Fruit fly (Drosophila melanogaster) whole organism, embryonic: Measurements from ENCODE around the gene piwi.
A peak's percentile ranks its signal among the peaks of the same experiment; 100 is the strongest.

Experiments
- Bteb2 ChIP-seq: fragments of 200-800 bp; sonication (Bioruptor generic); optimal IDR thresholded peaks from 2 replicates; lab custom pipeline; 2016; ENCODE audit warnings: missing biosample characterization, missing genetic modification characterization
- CG10267 ChIP-seq: fragments of 200-800 bp; sonication (Bioruptor generic); optimal IDR thresholded peaks from 2 replicates; lab custom pipeline; 2018; ENCODE audit warnings: missing biosample characterization, mild to moderate bottlenecking, missing genetic modification characterization, moderate library complexity
- CG10431 ChIP-seq: fragments of 200-800 bp; sonication (Bioruptor generic); optimal IDR thresholded peaks from 3 replicates; lab custom pipeline; 2018; ENCODE audit warnings: missing biosample characterization, mild to moderate bottlenecking, missing genetic modification characterization
- CG10654 ChIP-seq: fragments of 200-800 bp; sonication (Bioruptor generic); optimal IDR thresholded peaks from 2 replicates; lab custom pipeline; 2016; ENCODE audit warnings: missing biosample characterization, missing genetic modification characterization
- CG11456 ChIP-seq: fragments of 200-800 bp; sonication (Bioruptor generic); IDR thresholded peaks from 3 replicates; pipeline ENCODE4 v1.3.6; 2022; ENCODE audit warnings: missing biosample characterization, missing genetic modification characterization
- CG11695 ChIP-seq: fragments of 200-800 bp; sonication (Bioruptor generic); IDR thresholded peaks from 3 replicates; pipeline ENCODE4 v1.3.6; 2022; ENCODE audit warnings: missing biosample characterization, missing genetic modification characterization
- CG12071 ChIP-seq: fragments of 200-800 bp; sonication (Bioruptor generic); optimal IDR thresholded peaks from 3 replicates; lab custom pipeline; 2018; ENCODE audit warnings: missing biosample characterization, mild to moderate bottlenecking, missing genetic modification characterization
- CG12104 ChIP-seq: fragments of 200-800 bp; sonication (Bioruptor generic); optimal IDR thresholded peaks from 3 replicates; lab custom pipeline; 2016; ENCODE audit warnings: missing biosample characterization, missing genetic modification characterization
- CG12391 ChIP-seq: fragments of 200-800 bp; sonication (Bioruptor generic); optimal IDR thresholded peaks from 3 replicates; lab custom pipeline; 2018; ENCODE audit warnings: missing biosample characterization, mild to moderate bottlenecking, missing genetic modification characterization, moderate library complexity
- CG13123 ChIP-seq: fragments of 200-800 bp; sonication (Bioruptor generic); optimal IDR thresholded peaks from 2 replicates; lab custom pipeline; 2016; ENCODE audit warnings: missing biosample characterization, missing genetic modification characterization
- CG1647 ChIP-seq: fragments of 200-800 bp; sonication (Bioruptor generic); optimal IDR thresholded peaks from 3 replicates; lab custom pipeline; 2016; ENCODE audit warnings: missing biosample characterization, missing genetic modification characterization
- CG18619 ChIP-seq: fragments of 200-800 bp; sonication (Bioruptor generic); optimal IDR thresholded peaks from 3 replicates; lab custom pipeline; 2017; ENCODE audit warnings: missing biosample characterization, mild to moderate bottlenecking, missing genetic modification characterization
- CG3281 ChIP-seq: fragments of 200-800 bp; sonication (Bioruptor generic); optimal IDR thresholded peaks from 3 replicates; lab custom pipeline; 2017; ENCODE audit warnings: missing biosample characterization, mild to moderate bottlenecking, missing genetic modification characterization
- CG4617 ChIP-seq: fragments of 200-800 bp; sonication (Bioruptor generic); optimal IDR thresholded peaks from 3 replicates; lab custom pipeline; 2016; ENCODE audit warnings: missing biosample characterization, missing genetic modification characterization, borderline replicate concordance
- CG4707 ChIP-seq: fragments of 200-800 bp; sonication (Bioruptor generic); optimal IDR thresholded peaks from 2 replicates; lab custom pipeline; 2018; ENCODE audit warnings: missing biosample characterization, mild to moderate bottlenecking, missing genetic modification characterization, moderate library complexity
- CG6272 ChIP-seq: fragments of 200-800 bp; sonication (Bioruptor generic); IDR thresholded peaks from 2 replicates; pipeline ENCODE4 v1.3.6; 2022; ENCODE audit warnings: missing biosample characterization, missing genetic modification characterization
- CG6813 ChIP-seq: fragments of 200-800 bp; sonication (Bioruptor generic); optimal IDR thresholded peaks from 2 replicates; lab custom pipeline; 2017; ENCODE audit warnings: missing biosample characterization, missing genetic modification characterization, mild to moderate bottlenecking, moderate library complexity, missing genetic modification reagents
- CG7556 ChIP-seq: fragments of 200-800 bp; sonication (Bioruptor generic); optimal IDR thresholded peaks from 2 replicates; lab custom pipeline; 2017; ENCODE audit warnings: missing biosample characterization, mild to moderate bottlenecking, missing genetic modification characterization
- CG7928 ChIP-seq: fragments of 200-800 bp; sonication (Bioruptor generic); optimal IDR thresholded peaks from 2 replicates; lab custom pipeline; 2017; ENCODE audit warnings: missing biosample characterization, mild to moderate bottlenecking, missing genetic modification characterization
- CG7987 ChIP-seq: fragments of 200-800 bp; sonication (Bioruptor generic); optimal IDR thresholded peaks from 2 replicates; lab custom pipeline; 2018; ENCODE audit warnings: missing biosample characterization, mild to moderate bottlenecking, missing genetic modification characterization, moderate library complexity
- CG8281 ChIP-seq: fragments of 200-800 bp; sonication (Bioruptor generic); optimal IDR thresholded peaks from 2 replicates; lab custom pipeline; 2018; ENCODE audit warnings: missing biosample characterization, mild to moderate bottlenecking, missing genetic modification characterization, moderate library complexity
- CTCF ChIP-seq: fragments of 200-800 bp; sonication (Bioruptor generic); optimal IDR thresholded peaks from 2 replicates; lab custom pipeline; 2017; ENCODE audit warnings: missing biosample characterization, mild to moderate bottlenecking, missing genetic modification characterization, moderate library complexity
- D19B ChIP-seq: fragments of 200-800 bp; sonication (Bioruptor generic); optimal IDR thresholded peaks from 2 replicates; lab custom pipeline; 2017; ENCODE audit warnings: missing biosample characterization, mild to moderate bottlenecking, missing genetic modification characterization
- Dad ChIP-seq: fragments of 200-800 bp; sonication (Bioruptor generic); optimal IDR thresholded peaks from 3 replicates; lab custom pipeline; 2016; ENCODE audit warnings: missing biosample characterization, missing genetic modification characterization
- Dbx ChIP-seq: fragments of 200-800 bp; sonication (Bioruptor generic); IDR thresholded peaks from 3 replicates; pipeline ENCODE4 v1.3.6; 2022; ENCODE audit warnings: missing biosample characterization, missing genetic modification characterization
- Dek ChIP-seq: fragments of 200-800 bp; sonication (Bioruptor generic); optimal IDR thresholded peaks from 3 replicates; lab custom pipeline; 2019; ENCODE audit warnings: missing biosample characterization, mild to moderate bottlenecking, missing genetic modification characterization, moderate library complexity
- Dp ChIP-seq: fragments of 200-800 bp; sonication (Bioruptor generic); optimal IDR thresholded peaks from 2 replicates; lab custom pipeline; 2018; ENCODE audit warnings: missing biosample characterization, mild to moderate bottlenecking, missing genetic modification characterization, moderate library complexity
- Fer3 ChIP-seq: fragments of 200-800 bp; sonication (Bioruptor generic); optimal IDR thresholded peaks from 2 replicates; lab custom pipeline; 2018; ENCODE audit warnings: missing biosample characterization, mild to moderate bottlenecking, missing genetic modification characterization, moderate library complexity
- Hey ChIP-seq: fragments of 200-800 bp; sonication (Bioruptor generic); optimal IDR thresholded peaks from 3 replicates; lab custom pipeline; 2018; ENCODE audit warnings: missing biosample characterization, mild to moderate bottlenecking, missing genetic modification characterization
- Lim3 ChIP-seq: fragments of 200-800 bp; sonication (Bioruptor generic); IDR thresholded peaks from 2 replicates; pipeline ENCODE4 v1.3.6; 2022; ENCODE audit warnings: missing biosample characterization, missing genetic modification characterization
- MESR4 ChIP-seq: fragments of 200-800 bp; sonication (Bioruptor generic); optimal IDR thresholded peaks from 2 replicates; lab custom pipeline; 2018; ENCODE audit warnings: missing biosample characterization, mild to moderate bottlenecking, missing genetic modification characterization, moderate library complexity
- Nf-YB ChIP-seq: fragments of 200-800 bp; sonication (Bioruptor generic); optimal IDR thresholded peaks from 3 replicates; lab custom pipeline; 2019; ENCODE audit warnings: missing biosample characterization, mild to moderate bottlenecking, missing genetic modification characterization, moderate library complexity
- NfI ChIP-seq: fragments of 200-800 bp; sonication (Bioruptor generic); optimal IDR thresholded peaks from 3 replicates; lab custom pipeline; 2018; ENCODE audit warnings: missing biosample characterization, mild to moderate bottlenecking, missing genetic modification characterization, moderate library complexity
- Trl ChIP-seq, 3 experiments: fragments of >200 bp in 2 of 3; fragments of 200-800 bp in 1 of 3; sonication (Bioruptor generic) in 1 of 3; optimal IDR thresholded peaks; 2 replicates in 1 of 3; 3 replicates in 2 of 3; lab custom pipeline; 2016 to 2017; ENCODE audit warnings: missing biosample characterization in 1 of 3, missing genetic modification characterization in 1 of 3
- chn ChIP-seq: fragments of 200-800 bp; sonication (Bioruptor generic); optimal IDR thresholded peaks from 2 replicates; lab custom pipeline; 2016; ENCODE audit warnings: missing biosample characterization, missing genetic modification characterization
- ci ChIP-seq: fragments of 200-800 bp; sonication (Bioruptor generic); IDR thresholded peaks from 3 replicates; pipeline ENCODE4 v1.3.6; 2022; ENCODE audit warnings: missing biosample characterization, missing genetic modification characterization
- dmrt11E ChIP-seq: fragments of 200-800 bp; sonication (Bioruptor generic); optimal IDR thresholded peaks from 3 replicates; lab custom pipeline; 2018; ENCODE audit warnings: missing biosample characterization, mild to moderate bottlenecking, missing genetic modification characterization, moderate library complexity
- esg ChIP-seq: fragments of 200-800 bp; sonication (Bioruptor generic); conservative IDR thresholded peaks from 2 replicates; pipeline ENCODE4 v1.3.6; 2022; ENCODE audit warnings: missing biosample characterization, missing genetic modification characterization
- fd3F ChIP-seq: fragments of 200-800 bp; sonication (Bioruptor generic); optimal IDR thresholded peaks from 2 replicates; lab custom pipeline; 2018; ENCODE audit warnings: missing biosample characterization, mild to moderate bottlenecking, missing genetic modification characterization, moderate library complexity
- gcm2 ChIP-seq: fragments of 200-800 bp; sonication (Bioruptor generic); optimal IDR thresholded peaks from 2 replicates; lab custom pipeline; 2016; ENCODE audit warnings: missing biosample characterization, missing genetic modification characterization
- luna ChIP-seq: fragments of 200-800 bp; sonication (Bioruptor generic); optimal IDR thresholded peaks from 2 replicates; lab custom pipeline; 2016; ENCODE audit warnings: missing biosample characterization, missing genetic modification characterization
- prd ChIP-seq, 3 experiments: fragments of >200 bp in 2 of 3; fragments of 200-800 bp in 1 of 3; sonication (Bioruptor generic) in 1 of 3; optimal IDR thresholded peaks in 2 of 3; IDR thresholded peaks in 1 of 3; 2 replicates in 2 of 3; 3 replicates in 1 of 3; pipeline versions ENCODE4 v1.3.6 to Lab custom; 2017 to 2022; ENCODE audit warnings: missing biosample characterization in 1 of 3, missing genetic modification characterization in 1 of 3
- slp2 ChIP-seq: fragments of 200-800 bp; sonication (Bioruptor generic); optimal IDR thresholded peaks from 2 replicates; lab custom pipeline; 2016; ENCODE audit warnings: missing biosample characterization, missing genetic modification characterization
- so ChIP-seq: fragments of 200-800 bp; sonication (Bioruptor generic); IDR thresholded peaks from 3 replicates; pipeline ENCODE4 v1.3.6; 2022; ENCODE audit warnings: missing biosample characterization, missing genetic modification characterization
- stwl ChIP-seq: fragments of 200-800 bp; sonication (Bioruptor generic); optimal IDR thresholded peaks from 3 replicates; lab custom pipeline; 2018; ENCODE audit warnings: missing biosample characterization, mild to moderate bottlenecking, missing genetic modification characterization, moderate library complexity
- tio ChIP-seq: fragments of 200-800 bp; sonication (Bioruptor generic); optimal IDR thresholded peaks from 2 replicates; lab custom pipeline; 2017; ENCODE audit warnings: missing biosample characterization, missing genetic modification characterization, inconsistent platforms
- unpg ChIP-seq: fragments of 200-800 bp; sonication (Bioruptor generic); optimal IDR thresholded peaks from 3 replicates; lab custom pipeline; 2018; ENCODE audit warnings: missing biosample characterization, mild to moderate bottlenecking, missing genetic modification characterization, moderate library complexity
- vnd ChIP-seq: fragments of 200-800 bp; sonication (Bioruptor generic); IDR thresholded peaks from 3 replicates; pipeline ENCODE4 v1.3.6; 2022; ENCODE audit warnings: missing biosample characterization, missing genetic modification characterization; ENCODE audit not compliant: partially characterized antibody
- zen2 ChIP-seq: fragments of 200-800 bp; sonication (Bioruptor generic); IDR thresholded peaks from 3 replicates; pipeline ENCODE4 v1.3.6; 2022; ENCODE audit warnings: missing biosample characterization, missing genetic modification characterization; ENCODE audit not compliant: partially characterized antibody

piwi gene

DNA sequence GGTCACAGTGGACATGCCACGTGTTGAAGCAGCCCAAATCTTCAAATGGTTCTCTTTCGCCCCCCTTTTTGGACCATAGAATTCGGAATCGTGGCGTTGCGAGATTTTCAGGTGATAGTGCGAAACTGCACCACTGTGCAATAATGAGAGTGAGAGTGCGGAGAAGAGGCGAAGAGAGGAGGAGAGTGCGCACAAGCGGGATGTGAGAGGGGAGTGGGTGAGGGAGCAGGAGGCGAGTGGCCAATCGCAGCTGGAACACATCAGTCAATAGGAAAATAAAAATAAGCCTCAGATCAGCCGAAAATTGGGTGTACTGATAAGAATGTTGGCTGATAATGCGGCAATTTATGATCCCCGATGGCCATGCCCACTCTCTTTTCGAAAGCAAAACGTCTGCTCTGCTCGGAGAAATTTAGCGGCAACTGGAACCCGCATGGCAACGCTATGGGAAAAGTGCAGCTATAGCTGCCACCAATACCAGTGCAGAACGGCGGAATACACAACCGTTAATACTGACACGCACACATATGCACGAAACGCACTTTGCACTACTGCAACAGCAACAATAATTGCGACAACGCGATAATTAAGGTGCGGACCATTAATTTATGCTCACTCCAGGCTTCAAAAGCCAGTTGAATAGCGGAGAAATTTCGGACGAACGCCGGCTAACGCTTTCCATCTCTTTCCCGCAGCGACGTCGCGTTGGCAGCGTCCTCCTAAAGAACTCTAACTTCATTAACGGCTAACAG is 19.8 kb downstream of the piwi start (continued):
- TF ChIP-seq CG10267 (tag; lab: Kevin White, UChicago) = no peak
- no peak for TF ChIP-seq fd3F (GFP tag; lab: Kevin White, UChicago)
- no peak for TF ChIP-seq CG3281 (GFP tag; lab: Kevin White, UChicago)
- TF ChIP-seq MESR4 (GFP tag; lab: Kevin White, UChicago) = peak; percentile 70
- TF ChIP-seq Dad = no peak
- no peak for TF ChIP-seq CG6813 (GFP tag; lab: Kevin White, UChicago)
- TF ChIP-seq dmrt11E (tag; lab: Kevin White, UChicago) = no peak
- TF ChIP-seq Hey (tag; lab: Kevin White, UChicago) = no peak
- no peak for TF ChIP-seq Bteb2 (GFP tag; lab: Kevin White, UChicago)
- TF ChIP-seq CG11695 (GFP tag; lab: Robert Waterston, UW) = 0 out of 3 replicates have a peak, but pooled peaks have one; percentile 49
- TF ChIP-seq CG10654 (GFP tag; lab: Kevin White, UChicago) = no peak
- no peak for TF ChIP-seq CG7556
- TF ChIP-seq prd (optimal IDR thresholded peaks at IDR 0.05; lab: Kevin White, UChicago) = no peak
- no peak; the same call in 2 of the 3 replicates for TF ChIP-seq prd (GFP tag; IDR thresholded peaks at IDR 0.05; lab: Robert Waterston, UW)
- TF ChIP-seq Dbx (GFP tag; lab: Robert Waterston, UW) = no peak
- no peak for TF ChIP-seq vnd (GFP tag; lab: Robert Waterston, UW)
- TF ChIP-seq tio (GFP tag; lab: Kevin White, UChicago) = no peak
- TF ChIP-seq gcm2 (GFP tag; lab: Kevin White, UChicago) = no peak
- no peak for TF ChIP-seq esg
- TF ChIP-seq CG13123 (GFP tag; lab: Kevin White, UChicago) = no peak
- no peak for TF ChIP-seq CG18619 (GFP tag; lab: Kevin White, UChicago)
- no peak for TF ChIP-seq Dek (tag; lab: Kevin White, UChicago)
- TF ChIP-seq luna (GFP tag; lab: Kevin White, UChicago) = no peak
- TF ChIP-seq CG12071 (GFP tag; lab: Kevin White, UChicago) = no peak
- no peak for TF ChIP-seq slp2 (GFP tag; lab: Kevin White, UChicago)
- TF ChIP-seq unpg (GFP tag; lab: Kevin White, UChicago) = no peak
- no peak for TF ChIP-seq so (GFP tag; lab: Robert Waterston, UW)
- no peak for TF ChIP-seq CG10431 (GFP tag; lab: Kevin White, UChicago)
- TF ChIP-seq Lim3 (GFP tag; lab: Robert Waterston, UW) = no peak
- TF ChIP-seq CG12104 = no peak
- no peak for TF ChIP-seq Fer3
- TF ChIP-seq stwl (tag; lab: Kevin White, UChicago) = no peak
- TF ChIP-seq CG1647 (GFP tag; lab: Kevin White, UChicago) = no peak
- no peak for TF ChIP-seq CG11456 (GFP tag; lab: Robert Waterston, UW)
- no peak for TF ChIP-seq D19B (GFP tag; lab: Kevin White, UChicago)
- no peak for TF ChIP-seq NfI
- TF ChIP-seq zen2 = no peak
- peak; percentile 79 for TF ChIP-seq CG4617
- TF ChIP-seq chn = peak; percentile 29
- no peak for TF ChIP-seq Dp (GFP tag; lab: Kevin White, UChicago)
- TF ChIP-seq CG7987 = peak; percentile 65
- 0 out of 3 replicates have a peak, but pooled peaks have one; percentile 54 for TF ChIP-seq ci (GFP tag; lab: Robert Waterston, UW)
- no peak for TF ChIP-seq CTCF (GFP tag; lab: Kevin White, UChicago)
- no peak for TF ChIP-seq CG8281 (tag; lab: Kevin White, UChicago)
- TF ChIP-seq Trl (optimal IDR thresholded peaks at IDR 0.05; lab: Kevin White, UChicago) = peak; percentile 69 to 84
- TF ChIP-seq Trl (GFP tag; optimal IDR thresholded peaks at IDR 0.05; lab: Kevin White, UChicago) = peak; percentile 64
- no peak for TF ChIP-seq CG7928
- peak; percentile 17 for TF ChIP-seq CG12391 (tag; lab: Kevin White, UChicago)
- TF ChIP-seq CG6272 (GFP tag; lab: Robert Waterston, UW) = no peak
- TF ChIP-seq Nf-YB (GFP tag; lab: Kevin White, UChicago) = peak; percentile 89
- TF ChIP-seq CG4707 (GFP tag; lab: Kevin White, UChicago) = peak; percentile 96
